Worm (Caenorhabditis elegans): ENCODE measurements around the gene F58H1.7.

Gene F58H1.7

ce11 chrV:11976734-11977133 lies 12.1 kb upstream of the F58H1.7 start (continued):
- TF ChIP-seq nhr-77 (tag; optimal IDR thresholded peaks at IDR 0.05) (peak; percentile 86), tag-97 (GFP tag; IDR thresholded peaks at IDR 0.05) (no peak), egl-27 (tag; optimal IDR thresholded peaks at IDR 0.05) (no peak)

DNA sequence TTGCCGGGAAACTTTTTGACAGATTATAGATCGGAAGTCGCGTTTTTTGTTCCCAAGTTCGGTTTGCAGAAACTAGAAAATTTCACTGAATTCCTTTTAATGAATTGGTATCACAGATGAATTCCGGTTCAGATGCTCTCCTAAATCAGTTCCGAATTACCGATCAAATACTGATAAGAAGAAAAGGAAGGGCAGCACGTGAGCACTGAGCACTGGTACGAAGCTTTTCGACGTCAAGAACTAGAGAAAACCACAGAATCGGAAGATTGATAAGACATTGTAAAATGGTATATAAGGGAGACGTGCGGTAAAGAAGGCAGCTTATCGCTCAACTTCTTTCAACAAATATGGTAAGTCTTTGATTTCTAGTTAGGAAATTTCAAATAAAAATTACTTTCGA lies 10.6 kb upstream of the F58H1.7 start, which contains the start of gene cpr-1:
TSS of gene cpr-1 (plus strand) at position 319 of the 400 bp plus-strand sequence.
- TF ChIP-seq vab-7 (GFP tag; IDR thresholded peaks at IDR 0.05) (no peak), nhr-11 (tag; optimal IDR thresholded peaks at IDR 0.05) (no peak), ces-1 (GFP tag; optimal IDR thresholded peaks at IDR 0.05) (no peak), lin-1 (GFP tag; IDR thresholded peaks at IDR 0.05) (peak; percentile 80), cey-2 (tag; optimal IDR thresholded peaks at IDR 0.05; ENCODE audit: borderline replicate concordance, insufficient read depth) (no peak), spr-1 (tag; optimal IDR thresholded peaks at IDR 0.05) (no peak), mes-2 (tag; optimal IDR thresholded peaks at IDR 0.05; ENCODE audit: poor library complexity, severe bottlenecking) (no peak), zip-2 (tag; optimal IDR thresholded peaks at IDR 0.05) (no peak), hlh-11 (tag; optimal IDR thresholded peaks at IDR 0.05) (peak; percentile 87), dve-1 (tag; optimal IDR thresholded peaks at IDR 0.05; ENCODE audit: insufficient read depth) (peak; percentile 65), ceh-82 (tag; optimal IDR thresholded peaks at IDR 0.05) (no peak), rbr-2 (tag; optimal IDR thresholded peaks at IDR 0.05) (no peak), zip-11 (GFP tag; IDR thresholded peaks at IDR 0.05) (no peak), hlh-30 (tag; optimal IDR thresholded peaks at IDR 0.05; ENCODE audit: insufficient read depth) (peak; percentile 12), pha-4 (GFP tag; IDR thresholded peaks at IDR 0.05) (no peak), pha-4 (tag; optimal IDR thresholded peaks at IDR 0.05) (no peak), unc-62 (GFP tag; optimal IDR thresholded peaks at IDR 0.05 in 1 of 2) (peak in 1 of 2 experiments; percentile 75), unc-62 (tag; optimal IDR thresholded peaks at IDR 0.05) (no peak), aly-2 (tag; optimal IDR thresholded peaks at IDR 0.05) (no peak), lin-39 (tag; optimal IDR thresholded peaks at IDR 0.05) (no peak), lin-15B (tag; optimal IDR thresholded peaks at IDR 0.05) (no peak), lin-13 (GFP tag; optimal IDR thresholded peaks at IDR 0.05) (no peak), F37D6.2 (tag; optimal IDR thresholded peaks at IDR 0.05) (no peak), pqm-1 (tag; optimal IDR thresholded peaks at IDR 0.05) (peak; percentile 77), T20F7.1 (GFP tag; optimal IDR thresholded peaks at IDR 0.05) (peak; percentile 22), daf-16 (GFP tag; optimal IDR thresholded peaks at IDR 0.05) (no peak), daf-16 (tag; optimal IDR thresholded peaks at IDR 0.05) (peak; percentile 42), zfp-3 (GFP tag; conservative IDR thresholded peaks at IDR 0.05) (no peak), dmd-6 (GFP tag; IDR thresholded peaks at IDR 0.05) (peak; percentile 92), madf-5 (GFP tag; IDR thresholded peaks at IDR 0.05) (no peak), Y5F2A.4 (GFP tag; optimal IDR thresholded peaks at IDR 0.05) (no peak), mdl-1 (tag; optimal IDR thresholded peaks at IDR 0.05) (no peak), Y75B8A.6 (GFP tag; IDR thresholded peaks at IDR 0.05) (no peak), nhr-48 (tag; optimal IDR thresholded peaks at IDR 0.05) (peak; percentile 69), jun-1 (tag; optimal IDR thresholded peaks at IDR 0.05) (no peak), unc-39 (tag; optimal IDR thresholded peaks at IDR 0.05) (no peak), ctbp-1 (GFP tag; IDR thresholded peaks at IDR 0.05) (no peak), nhr-77 (tag; optimal IDR thresholded peaks at IDR 0.05) (peak; percentile 25), nhr-28 (tag; optimal IDR thresholded peaks at IDR 0.05) (peak; percentile 69), sdz-12 (GFP tag; optimal IDR thresholded peaks at IDR 0.05) (no peak), ztf-11 (tag; optimal IDR thresholded peaks at IDR 0.05) (no peak)
